Worm (Caenorhabditis elegans) whole organism, L2 larva: ENCODE results near the gene lgc-49.

Experiments
- nhr-10 ChIP-seq: sonication (generic microtip); optimal IDR thresholded peaks from 2 replicates; lab custom pipeline; 2017; ENCODE audit warnings: missing biosample characterization, missing genetic modification characterization
- nhr-11 ChIP-seq: fragments of 150-350 bp; optimal IDR thresholded peaks from 2 replicates; lab custom pipeline; 2014; ENCODE audit warnings: missing biosample characterization, missing genetic modification characterization
- nhr-12 ChIP-seq: fragments of 150-350 bp; optimal IDR thresholded peaks from 2 replicates; lab custom pipeline; 2014; ENCODE audit warnings: missing biosample characterization, missing genetic modification characterization
- nhr-21 ChIP-seq: fragments of 150-350 bp; optimal IDR thresholded peaks from 2 replicates; lab custom pipeline; 2014; ENCODE audit warnings: missing biosample characterization, missing genetic modification characterization
- nhr-237 ChIP-seq: fragments of 150-350 bp; optimal IDR thresholded peaks from 2 replicates; lab custom pipeline; 2014; ENCODE audit warnings: missing biosample characterization, missing genetic modification characterization
- nhr-25 ChIP-seq: fragments of 150-350 bp; sonication (generic microtip); optimal IDR thresholded peaks from 3 replicates; lab custom pipeline; 2014; ENCODE audit warnings: missing biosample characterization, missing genetic modification characterization
- nhr-77 ChIP-seq: fragments of 150-350 bp; optimal IDR thresholded peaks from 2 replicates; lab custom pipeline; 2014; ENCODE audit warnings: missing biosample characterization, missing genetic modification characterization
- skn-1 ChIP-seq: sonication (generic microtip); optimal IDR thresholded peaks from 2 replicates; lab custom pipeline; 2017; ENCODE audit warnings: missing biosample characterization, missing genetic modification characterization
- snpc-4 ChIP-seq: fragments of 150-350 bp; optimal IDR thresholded peaks from 2 replicates; lab custom pipeline; 2014; ENCODE audit warnings: missing biosample characterization, missing genetic modification characterization
- unc-39 ChIP-seq: fragments of 150-350 bp; optimal IDR thresholded peaks from 2 replicates; lab custom pipeline; 2014; ENCODE audit warnings: missing biosample characterization, missing genetic modification characterization
- unc-62 ChIP-seq: fragments of 150-350 bp; optimal IDR thresholded peaks from 2 replicates; lab custom pipeline; 2014; ENCODE audit warnings: missing biosample characterization, missing genetic modification reagents, missing genetic modification characterization

The lgc-49 gene

DNA sequence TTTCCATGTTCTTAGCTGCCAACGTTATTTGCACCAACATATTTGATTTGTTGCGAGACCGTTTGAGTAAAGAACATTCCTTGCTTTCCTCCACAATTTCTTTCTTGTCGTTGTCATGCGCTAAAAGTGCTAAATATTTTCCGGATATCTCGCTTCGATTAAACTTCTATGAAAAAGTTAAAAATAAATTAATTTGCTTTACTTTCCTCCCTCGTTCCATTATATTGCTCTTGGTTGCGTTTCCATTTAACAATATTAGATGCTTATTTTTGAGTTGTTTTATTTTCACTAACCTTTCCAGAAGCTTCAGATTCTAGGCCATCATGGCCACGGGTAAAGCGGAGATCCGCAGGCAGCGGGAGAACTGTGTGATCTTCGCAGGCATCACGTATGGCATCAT lies 50.5 kb downstream of the lgc-49 start, which contains the start of gene pgap-1:
TSS of gene pgap-1 (plus strand) at position 301 of the 400 bp plus-strand sequence.
- TF ChIP-seq nhr-11 (tag; lab: Kevin White, UChicago), result no peak
- TF ChIP-seq nhr-10 (tag; lab: Kevin White, UChicago), result no peak
- no peak for TF ChIP-seq nhr-77 (tag; lab: Kevin White, UChicago)
- TF ChIP-seq nhr-25 (tag; lab: Kevin White, UChicago), result no peak
- TF ChIP-seq nhr-21, result no peak
- no peak for TF ChIP-seq nhr-237 (tag; lab: Kevin White, UChicago)
- no peak for TF ChIP-seq snpc-4 (tag; lab: Kevin White, UChicago)
- TF ChIP-seq skn-1 (tag; lab: Kevin White, UChicago), result no peak
- no peak for TF ChIP-seq unc-62 (GFP tag; lab: Kevin White, UChicago)
- no peak for TF ChIP-seq unc-39 (tag; lab: Kevin White, UChicago)
- TF ChIP-seq nhr-12 (tag; lab: Kevin White, UChicago), result no peak
